Fruit fly (Drosophila melanogaster) whole organism, embryonic: ENCODE results near the gene CG2278.

Experiments
- CG10267 ChIP-seq: fragments of 200-800 bp; sonication (Bioruptor generic); optimal IDR thresholded peaks from 2 replicates; lab custom pipeline; 2018; ENCODE audit warnings: missing biosample characterization, mild to moderate bottlenecking, missing genetic modification characterization, moderate library complexity
- CG10959 ChIP-seq: fragments of 200-800 bp; sonication (Bioruptor generic); IDR thresholded peaks from 2 replicates; pipeline ENCODE4 v1.3.6; 2022; ENCODE audit warnings: missing biosample characterization, missing genetic modification characterization
- CG11093 ChIP-seq: fragments of 200-800 bp; sonication (Bioruptor generic); IDR thresholded peaks from 3 replicates; pipeline ENCODE4 v1.3.6; 2022; ENCODE audit warnings: missing biosample characterization, missing genetic modification characterization
- CG11695 ChIP-seq: fragments of 200-800 bp; sonication (Bioruptor generic); IDR thresholded peaks from 3 replicates; pipeline ENCODE4 v1.3.6; 2022; ENCODE audit warnings: missing biosample characterization, missing genetic modification characterization
- CG12236 ChIP-seq: fragments of 200-800 bp; sonication (Bioruptor generic); optimal IDR thresholded peaks from 2 replicates; lab custom pipeline; 2016; ENCODE audit warnings: missing biosample characterization, missing genetic modification characterization
- CG12391 ChIP-seq: fragments of 200-800 bp; sonication (Bioruptor generic); optimal IDR thresholded peaks from 3 replicates; lab custom pipeline; 2018; ENCODE audit warnings: missing biosample characterization, mild to moderate bottlenecking, missing genetic modification characterization, moderate library complexity
- CG13624 ChIP-seq: fragments of 200-800 bp; sonication (Bioruptor generic); optimal IDR thresholded peaks from 2 replicates; lab custom pipeline; 2016; ENCODE audit warnings: missing biosample characterization, missing genetic modification characterization
- CG15514 ChIP-seq: fragments of 200-800 bp; sonication (Bioruptor generic); optimal IDR thresholded peaks from 3 replicates; lab custom pipeline; 2017; ENCODE audit warnings: missing biosample characterization, missing genetic modification characterization, mild to moderate bottlenecking, moderate library complexity, missing genetic modification reagents
- CG17829 ChIP-seq: fragments of 200-800 bp; optimal IDR thresholded peaks from 2 replicates; lab custom pipeline; 2019; ENCODE audit warnings: missing biosample characterization, mild to moderate bottlenecking, missing genetic modification characterization, moderate library complexity
- CG18619 ChIP-seq: fragments of 200-800 bp; sonication (Bioruptor generic); optimal IDR thresholded peaks from 3 replicates; lab custom pipeline; 2017; ENCODE audit warnings: missing biosample characterization, mild to moderate bottlenecking, missing genetic modification characterization
- CG2678 ChIP-seq: fragments of 200-800 bp; sonication (Bioruptor generic); optimal IDR thresholded peaks from 3 replicates; lab custom pipeline; 2019; ENCODE audit warnings: missing biosample characterization, mild to moderate bottlenecking, missing genetic modification characterization, moderate library complexity
- CG3163 ChIP-seq: fragments of 200-800 bp; sonication (Bioruptor generic); optimal IDR thresholded peaks from 3 replicates; lab custom pipeline; 2016; ENCODE audit warnings: missing biosample characterization, missing genetic modification characterization
- CG4617 ChIP-seq: fragments of 200-800 bp; sonication (Bioruptor generic); optimal IDR thresholded peaks from 3 replicates; lab custom pipeline; 2016; ENCODE audit warnings: missing biosample characterization, missing genetic modification characterization, borderline replicate concordance
- CG7271 ChIP-seq: fragments of 200-800 bp; sonication (Bioruptor generic); optimal IDR thresholded peaks from 2 replicates; lab custom pipeline; 2018; ENCODE audit warnings: missing biosample characterization, mild to moderate bottlenecking, missing genetic modification characterization, moderate library complexity
- CG7745 ChIP-seq: fragments of 200-800 bp; sonication (Bioruptor generic); optimal IDR thresholded peaks from 2 replicates; lab custom pipeline; 2018; ENCODE audit warnings: missing biosample characterization, mild to moderate bottlenecking, missing genetic modification characterization, moderate library complexity
- CG8290 ChIP-seq, 3 experiments: fragments of 200-800 bp; sonication (Bioruptor generic); optimal IDR thresholded peaks; 2 replicates each; lab custom pipeline; 2016 to 2019; ENCODE audit warnings: missing biosample characterization in 3 of 3, missing genetic modification characterization in 3 of 3, mild to moderate bottlenecking in 2 of 3, moderate library complexity in 1 of 3
- CG8924 ChIP-seq: fragments of 200-800 bp; optimal IDR thresholded peaks from 3 replicates; lab custom pipeline; 2019; ENCODE audit warnings: missing biosample characterization, mild to moderate bottlenecking, missing genetic modification characterization, moderate library complexity
- CG8944 ChIP-seq: fragments of 200-800 bp; sonication (Bioruptor generic); optimal IDR thresholded peaks from 3 replicates; lab custom pipeline; 2016; ENCODE audit warnings: missing biosample characterization, missing genetic modification characterization
- CG9797 ChIP-seq: fragments of 200-800 bp; sonication (Bioruptor generic); optimal IDR thresholded peaks from 3 replicates; lab custom pipeline; 2018; ENCODE audit warnings: missing biosample characterization, mild to moderate bottlenecking, missing genetic modification characterization
- Dip3 ChIP-seq: fragments of 200-800 bp; sonication (Bioruptor generic); optimal IDR thresholded peaks from 3 replicates; lab custom pipeline; 2016; ENCODE audit warnings: missing biosample characterization, missing genetic modification characterization
- Dp ChIP-seq: fragments of 200-800 bp; sonication (Bioruptor generic); optimal IDR thresholded peaks from 2 replicates; lab custom pipeline; 2018; ENCODE audit warnings: missing biosample characterization, mild to moderate bottlenecking, missing genetic modification characterization, moderate library complexity
- Jarid2 ChIP-seq: fragments of 200-800 bp; sonication (Bioruptor generic); optimal IDR thresholded peaks from 3 replicates; lab custom pipeline; 2017; ENCODE audit warnings: mild to moderate bottlenecking, missing biosample characterization, missing genetic modification reagents, missing genetic modification characterization
- Lhr ChIP-seq: fragments of 200-800 bp; sonication (Bioruptor generic); optimal IDR thresholded peaks from 3 replicates; lab custom pipeline; 2017; ENCODE audit warnings: mild to moderate bottlenecking, missing biosample characterization, missing genetic modification reagents, missing genetic modification characterization
- MTF-1 ChIP-seq: fragments of 200-800 bp; sonication (Bioruptor generic); optimal IDR thresholded peaks from 2 replicates; lab custom pipeline; 2018; ENCODE audit warnings: missing biosample characterization, mild to moderate bottlenecking, missing genetic modification characterization, borderline replicate concordance
- Med ChIP-seq: fragments of 200-800 bp; sonication (Bioruptor generic); peaks from one replicate; lab custom pipeline; 2016; ENCODE audit warnings: missing biosample characterization, missing genetic modification characterization, mild to moderate bottlenecking, inconsistent platforms, moderate library complexity
- Mrtf ChIP-seq: fragments of 200-800 bp; sonication (Bioruptor generic); IDR thresholded peaks from 3 replicates; pipeline ENCODE4 v1.3.6; 2022; ENCODE audit warnings: missing biosample characterization, missing genetic modification characterization
- Nf-YC ChIP-seq: fragments of 200-800 bp; optimal IDR thresholded peaks from 3 replicates; lab custom pipeline; 2019; ENCODE audit warnings: missing biosample characterization, mild to moderate bottlenecking, missing genetic modification characterization, moderate library complexity
- YL-1 ChIP-seq: fragments of 200-800 bp; sonication (Bioruptor generic); optimal IDR thresholded peaks from 3 replicates; lab custom pipeline; 2017; ENCODE audit warnings: missing biosample characterization, mild to moderate bottlenecking, missing genetic modification characterization
- chinmo ChIP-seq: fragments of 200-800 bp; sonication (Bioruptor generic); IDR thresholded peaks from 4 replicates; pipeline ENCODE4 v1.3.6; 2022; ENCODE audit warnings: missing biosample characterization, missing genetic modification characterization; ENCODE audit not compliant: partially characterized antibody
- chm ChIP-seq: fragments of 200-800 bp; sonication (Bioruptor generic); IDR thresholded peaks from 2 replicates; pipeline ENCODE4 v1.3.6; 2022; ENCODE audit warnings: missing biosample characterization, missing genetic modification characterization
- crc ChIP-seq: fragments of 200-800 bp; sonication (Bioruptor generic); optimal IDR thresholded peaks from 2 replicates; lab custom pipeline; 2016; ENCODE audit warnings: missing biosample characterization, missing genetic modification characterization
- crp ChIP-seq, 2 experiments: fragments of 200-800 bp; sonication (Bioruptor generic); optimal IDR thresholded peaks; 2 replicates in 1 of 2; 3 replicates in 1 of 2; lab custom pipeline; 2017; ENCODE audit warnings: missing biosample characterization in 2 of 2, missing genetic modification characterization in 2 of 2, mild to moderate bottlenecking in 1 of 2, moderate library complexity in 1 of 2
- dmrt11E ChIP-seq: fragments of 200-800 bp; sonication (Bioruptor generic); optimal IDR thresholded peaks from 3 replicates; lab custom pipeline; 2018; ENCODE audit warnings: missing biosample characterization, mild to moderate bottlenecking, missing genetic modification characterization, moderate library complexity
- eve ChIP-seq, 2 experiments: fragments of >200 bp; optimal IDR thresholded peaks; 2 replicates each; lab custom pipeline; 2017; ENCODE audit warnings: missing biosample characterization in 2 of 2, missing genetic modification characterization in 2 of 2
- fru ChIP-seq: fragments of >200 bp; optimal IDR thresholded peaks from 2 replicates; lab custom pipeline; 2017
- gcm ChIP-seq: fragments of 200-800 bp; sonication (Bioruptor generic); optimal IDR thresholded peaks from 2 replicates; lab custom pipeline; 2019; ENCODE audit warnings: missing biosample characterization, mild to moderate bottlenecking, missing genetic modification characterization, moderate library complexity
- lbe ChIP-seq: fragments of 200-800 bp; sonication (Bioruptor generic); optimal IDR thresholded peaks from 2 replicates; lab custom pipeline; 2016; ENCODE audit warnings: missing biosample characterization, mild to moderate bottlenecking, missing genetic modification characterization
- nerfin-1 ChIP-seq: fragments of 200-800 bp; sonication (Bioruptor generic); optimal IDR thresholded peaks from 3 replicates; lab custom pipeline; 2019; ENCODE audit warnings: missing biosample characterization, mild to moderate bottlenecking, missing genetic modification characterization, moderate library complexity
- nmo ChIP-seq: fragments of 200-800 bp; sonication (Bioruptor generic); optimal IDR thresholded peaks from 2 replicates; lab custom pipeline; 2018; ENCODE audit warnings: missing biosample characterization, mild to moderate bottlenecking, missing genetic modification characterization, moderate library complexity
- oc ChIP-seq: fragments of 200-800 bp; sonication (Bioruptor generic); optimal IDR thresholded peaks from 2 replicates; lab custom pipeline; 2018; ENCODE audit warnings: missing biosample characterization, mild to moderate bottlenecking, missing genetic modification characterization, moderate library complexity
- p53 ChIP-seq: fragments of 200-800 bp; sonication (Bioruptor generic); optimal IDR thresholded peaks from 2 replicates; lab custom pipeline; 2016; ENCODE audit warnings: missing biosample characterization, missing genetic modification characterization
- pnt ChIP-seq: fragments of 200-800 bp; sonication (Bioruptor generic); optimal IDR thresholded peaks from 3 replicates; lab custom pipeline; 2016; ENCODE audit warnings: missing biosample characterization, missing genetic modification characterization
- pzg ChIP-seq: fragments of 200-800 bp; sonication (Bioruptor generic); optimal IDR thresholded peaks from 3 replicates; lab custom pipeline; 2018; ENCODE audit warnings: missing biosample characterization, mild to moderate bottlenecking, missing genetic modification characterization, moderate library complexity
- rib ChIP-seq: fragments of 200-800 bp; sonication (Bioruptor generic); IDR thresholded peaks from 2 replicates; pipeline ENCODE4 v1.3.6; 2022; ENCODE audit warnings: missing biosample characterization, missing genetic modification characterization
- sd ChIP-seq: fragments of 200-800 bp; sonication (Bioruptor generic); optimal IDR thresholded peaks from 3 replicates; lab custom pipeline; 2018; ENCODE audit warnings: missing biosample characterization, mild to moderate bottlenecking, missing genetic modification characterization, moderate library complexity
- slp2 ChIP-seq: fragments of 200-800 bp; sonication (Bioruptor generic); optimal IDR thresholded peaks from 2 replicates; lab custom pipeline; 2016; ENCODE audit warnings: missing biosample characterization, missing genetic modification characterization
- tna ChIP-seq: fragments of 200-800 bp; sonication (Bioruptor generic); IDR thresholded peaks from 2 replicates; pipeline ENCODE4 v1.3.6; 2022; ENCODE audit warnings: missing biosample characterization, missing genetic modification characterization; ENCODE audit not compliant: partially characterized antibody
- vvl ChIP-seq: fragments of 200-800 bp; sonication (Bioruptor generic); IDR thresholded peaks from 2 replicates; pipeline ENCODE4 v1.3.6; 2022; ENCODE audit warnings: missing biosample characterization, missing genetic modification characterization

Gene CG2278

dm6 chrX:8142067-8142462 is 28.0 kb downstream of the CG2278 start, which contains the start of gene Smox (continued):
- peak; percentile 54 for TF ChIP-seq CG10267 (tag; lab: Kevin White, UChicago)
- TF ChIP-seq lbe (GFP tag; lab: Kevin White, UChicago): peak; percentile 35
- peak; percentile 75 for TF ChIP-seq CG4617 (GFP tag; lab: Kevin White, UChicago)
- no peak for TF ChIP-seq Jarid2 (GFP tag; lab: Kevin White, UChicago)
- peak; percentile 18 for TF ChIP-seq Dp (GFP tag; lab: Kevin White, UChicago)
- peak; percentile 38 for TF ChIP-seq CG13624
- TF ChIP-seq CG7271 (tag; lab: Kevin White, UChicago): no peak
- peak; percentile 4 for TF ChIP-seq CG12391 (tag; lab: Kevin White, UChicago)
- TF ChIP-seq rib: peak; percentile 65; the same call in 1 of the 2 replicates
- TF ChIP-seq CG11695 (GFP tag; lab: Robert Waterston, UW): no peak
- TF ChIP-seq CG12236 (GFP tag; lab: Kevin White, UChicago): no peak
- peak in 1 of 2 experiments; percentile 26 for TF ChIP-seq crp (GFP tag; optimal IDR thresholded peaks at IDR 0.05; lab: Kevin White, UChicago)
- no peak for TF ChIP-seq CG18619
- TF ChIP-seq Mrtf (GFP tag; lab: Robert Waterston, UW): no peak
- peak; percentile 21 for TF ChIP-seq CG17829 (tag; lab: Kevin White, UChicago)
- TF ChIP-seq CG7745 (tag; lab: Kevin White, UChicago): no peak
- TF ChIP-seq Med (GFP tag; lab: Kevin White, UChicago): no peak
- TF ChIP-seq tna (GFP tag; lab: Robert Waterston, UW): no peak
- TF ChIP-seq pzg (GFP tag; lab: Kevin White, UChicago): peak; percentile 73
- no peak for TF ChIP-seq fru (lab: Kevin White, UChicago)
- TF ChIP-seq nmo (GFP tag; lab: Kevin White, UChicago): peak; percentile 23
- no peak for TF ChIP-seq eve (GFP tag; optimal IDR thresholded peaks at IDR 0.05; lab: Kevin White, UChicago)
- no peak for TF ChIP-seq MTF-1 (GFP tag; lab: Kevin White, UChicago)
- TF ChIP-seq YL-1 (GFP tag; lab: Kevin White, UChicago): peak; percentile 52
- no peak for TF ChIP-seq pnt (GFP tag; lab: Kevin White, UChicago)
- TF ChIP-seq CG11093 (GFP tag; lab: Robert Waterston, UW): no peak
- TF ChIP-seq CG8924: peak; percentile 26

- TF ChIP-seq CG3163 (GFP tag; lab: Kevin White, UChicago) (no peak), slp2 (GFP tag; lab: Kevin White, UChicago) (no peak), sd (tag; lab: Kevin White, UChicago) (peak; percentile 87), p53 (GFP tag; lab: Kevin White, UChicago) (no peak), gcm (GFP tag; lab: Kevin White, UChicago) (no peak), Jarid2 (GFP tag; lab: Kevin White, UChicago) (no peak), CG8944 (no peak), Lhr (no peak), nerfin-1 (tag; lab: Kevin White, UChicago) (peak; percentile 72), Dip3 (GFP tag; lab: Kevin White, UChicago) (peak; percentile 28), chinmo (GFP tag; lab: Robert Waterston, UW) (0 out of 4 replicates have a peak, but pooled peaks have one; percentile 61), vvl (peak; percentile 18; the same call in 1 of the 2 replicates), CG10959 (no peak), chm (GFP tag; lab: Robert Waterston, UW) (no peak), oc (tag; lab: Kevin White, UChicago) (no peak), crc (GFP tag; lab: Kevin White, UChicago) (peak; percentile 11), CG9797 (no peak), dmrt11E (tag; lab: Kevin White, UChicago) (no peak), CG15514 (GFP tag; lab: Kevin White, UChicago) (peak; percentile 19), CG8290 (GFP tag; optimal IDR thresholded peaks at IDR 0.05; lab: Kevin White, UChicago) (no peak), CG8290 (tag; optimal IDR thresholded peaks at IDR 0.05; lab: Kevin White, UChicago) (peak in 1 of 2 experiments; percentile 33), CG2678 (tag; lab: Kevin White, UChicago) (peak; percentile 39), Nf-YC (peak; percentile 30)
Observed at dm6 chrX:8141353-8142066, 28.6 kb downstream of the CG2278 start.
